Worm (Caenorhabditis elegans): ENCODE data around the gene F13E9.11.

DNA sequence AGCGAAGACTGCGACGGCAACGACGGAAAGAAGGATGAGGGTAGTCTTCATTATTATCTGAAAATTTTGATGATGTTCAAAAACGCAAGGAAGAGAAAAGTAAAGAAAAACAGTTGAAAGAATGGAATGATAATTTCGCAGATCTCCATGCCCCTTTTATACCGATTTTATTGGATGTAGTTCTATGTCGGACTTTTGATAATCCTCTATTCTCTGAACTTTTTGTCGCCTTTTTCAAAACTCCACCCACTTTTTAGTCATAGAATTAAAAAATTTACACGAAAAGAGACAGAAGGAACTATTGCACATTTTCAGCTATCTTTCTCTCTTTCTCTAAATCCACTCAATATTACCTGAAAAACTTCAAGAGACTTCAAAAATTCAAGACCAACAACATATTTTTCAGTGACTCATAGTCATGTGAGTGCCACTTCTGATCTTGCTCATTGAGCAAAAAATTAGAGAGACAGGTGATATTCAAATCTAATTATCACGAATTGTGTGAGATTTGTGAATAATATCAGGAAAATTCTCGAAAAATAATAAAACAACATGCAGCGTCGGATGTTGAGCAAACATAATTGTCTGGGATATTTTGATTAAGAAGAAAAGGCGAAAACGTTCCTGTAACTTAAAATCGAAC, 21.0 kb upstream of the F13E9.11 start, which contains the start of gene F13E9.15:
- no peak for TF ChIP-seq dao-5 (tag; optimal IDR thresholded peaks at IDR 0.05)
- TF ChIP-seq him-1 (tag; optimal IDR thresholded peaks at IDR 0.05) = no peak
- TF ChIP-seq W03F9.2 (tag; optimal IDR thresholded peaks at IDR 0.05) = no peak

Measured in whole organism, L4/young adult.